Worm (Caenorhabditis elegans) whole organism, L4/young adult: ENCODE measurements around the gene F55A11.1.

Source experiments
- W03F9.2 ChIP-seq: fragments of 150-350 bp; optimal IDR thresholded peaks from 2 replicates; lab custom pipeline; 2014; ENCODE audit warnings: missing biosample characterization, missing genetic modification characterization
- dao-5 ChIP-seq: sonication (generic microtip); optimal IDR thresholded peaks from 2 replicates; lab custom pipeline; 2016; ENCODE audit warnings: missing genotype, missing genetic modification characterization, moderate library complexity, missing compliant biosample characterization
- him-1 ChIP-seq: sonication (generic microtip); optimal IDR thresholded peaks from 2 replicates; lab custom pipeline; 2016; ENCODE audit warnings: missing genotype, missing genetic modification reagents, missing genetic modification characterization, missing compliant biosample characterization

- TF ChIP-seq him-1 (tag; lab: Kevin White, UChicago) (no peak), W03F9.2 (tag; lab: Kevin White, UChicago) (no peak), dao-5 (no peak)
Measured at ce11 chrV:11732049-11732448, 32.1 kb downstream of the F55A11.1 start.
